Worm (Caenorhabditis elegans): ENCODE data around the gene dpy-30.

The dpy-30 gene

ce11 chrV:12190943-12191569 is at the start of gene dpy-30:
TSS of gene dpy-30 (plus strand) at chrV:12191519.
- TF ChIP-seq ztf-29 (GFP tag; IDR thresholded peaks at IDR 0.05) (no peak), klf-2 (GFP tag; conservative IDR thresholded peaks at IDR 0.05) (no peak), cog-1 (tag; optimal IDR thresholded peaks at IDR 0.05) (no peak), T22C8.4 (GFP tag; IDR thresholded peaks at IDR 0.05) (no peak), tab-1 (GFP tag; IDR thresholded peaks at IDR 0.05) (no peak), ztf-23 (GFP tag; IDR thresholded peaks at IDR 0.05) (no peak), flt-1 (GFP tag; IDR thresholded peaks at IDR 0.05) (no peak), ref-1 (GFP tag; conservative IDR thresholded peaks at IDR 0.05) (no peak), med-1 (GFP tag; optimal IDR thresholded peaks at IDR 0.05; ENCODE audit: insufficient read depth) (no peak)

ce11 chrV:12150607-12151006 is 40.7 kb upstream of the dpy-30 start, which contains the start of gene che-11:
TSS of gene che-11 (minus strand) at chrV:12150707.
- TF ChIP-seq cog-1 (tag; optimal IDR thresholded peaks at IDR 0.05) (no peak), ztf-29 (GFP tag; IDR thresholded peaks at IDR 0.05) (no peak), ztf-23 (GFP tag; IDR thresholded peaks at IDR 0.05) (no peak), ref-1 (GFP tag; conservative IDR thresholded peaks at IDR 0.05) (no peak), tab-1 (GFP tag; IDR thresholded peaks at IDR 0.05) (no peak), T22C8.4 (GFP tag; IDR thresholded peaks at IDR 0.05) (no peak), med-1 (GFP tag; optimal IDR thresholded peaks at IDR 0.05; ENCODE audit: insufficient read depth) (no peak), flt-1 (GFP tag; IDR thresholded peaks at IDR 0.05) (no peak), klf-2 (GFP tag; conservative IDR thresholded peaks at IDR 0.05) (no peak)

ce11 chrV:12152857-12153256 is 38.5 kb upstream of the dpy-30 start, which contains the start of gene C27A7.8:
TSS of gene C27A7.8 (plus strand) at chrV:12153157.
- TF ChIP-seq med-1 (GFP tag; optimal IDR thresholded peaks at IDR 0.05; ENCODE audit: insufficient read depth) (no peak), ztf-29 (GFP tag; IDR thresholded peaks at IDR 0.05) (no peak), klf-2 (GFP tag; conservative IDR thresholded peaks at IDR 0.05) (no peak)

ce11 chrV:12153784-12154183 is 37.5 kb upstream of the dpy-30 start:
- TF ChIP-seq ztf-29 (GFP tag; IDR thresholded peaks at IDR 0.05) (no peak), cog-1 (tag; optimal IDR thresholded peaks at IDR 0.05) (no peak), ztf-23 (GFP tag; IDR thresholded peaks at IDR 0.05) (no peak), flt-1 (GFP tag; IDR thresholded peaks at IDR 0.05) (no peak), T22C8.4 (GFP tag; IDR thresholded peaks at IDR 0.05) (no peak), med-1 (GFP tag; optimal IDR thresholded peaks at IDR 0.05; ENCODE audit: insufficient read depth) (no peak), klf-2 (GFP tag; conservative IDR thresholded peaks at IDR 0.05) (no peak), tab-1 (GFP tag; IDR thresholded peaks at IDR 0.05) (no peak), ref-1 (GFP tag; conservative IDR thresholded peaks at IDR 0.05) (no peak)

ce11 chrV:12154554-12154953 is 36.8 kb upstream of the dpy-30 start, which contains the start of gene C27A7.9:
TSS of gene C27A7.9 (minus strand) at chrV:12154654.
- TF ChIP-seq klf-2 (GFP tag; conservative IDR thresholded peaks at IDR 0.05) = no peak
- no peak for TF ChIP-seq ztf-23 (GFP tag; IDR thresholded peaks at IDR 0.05)
- no peak for TF ChIP-seq ztf-29 (GFP tag; IDR thresholded peaks at IDR 0.05)
- TF ChIP-seq med-1 (GFP tag; optimal IDR thresholded peaks at IDR 0.05; ENCODE audit: insufficient read depth) = no peak
- TF ChIP-seq tab-1 (GFP tag; IDR thresholded peaks at IDR 0.05) = no peak
- TF ChIP-seq cog-1 (tag; optimal IDR thresholded peaks at IDR 0.05) = no peak
- no peak for TF ChIP-seq ref-1 (GFP tag; conservative IDR thresholded peaks at IDR 0.05)
- no peak for TF ChIP-seq flt-1 (GFP tag; IDR thresholded peaks at IDR 0.05)
- TF ChIP-seq T22C8.4 (GFP tag; IDR thresholded peaks at IDR 0.05) = no peak

- TF ChIP-seq flt-1 (GFP tag; IDR thresholded peaks at IDR 0.05) = no peak
- no peak for TF ChIP-seq klf-2 (GFP tag; conservative IDR thresholded peaks at IDR 0.05)
- TF ChIP-seq tab-1 (GFP tag; IDR thresholded peaks at IDR 0.05) = no peak
- no peak for TF ChIP-seq ref-1 (GFP tag; conservative IDR thresholded peaks at IDR 0.05)
- no peak for TF ChIP-seq ztf-29 (GFP tag; IDR thresholded peaks at IDR 0.05)
- TF ChIP-seq ztf-23 (GFP tag; IDR thresholded peaks at IDR 0.05) = no peak
- TF ChIP-seq T22C8.4 (GFP tag; IDR thresholded peaks at IDR 0.05) = no peak
- TF ChIP-seq med-1 (GFP tag; optimal IDR thresholded peaks at IDR 0.05; ENCODE audit: insufficient read depth) = no peak
- no peak for TF ChIP-seq cog-1 (tag; optimal IDR thresholded peaks at IDR 0.05)
Measured at ce11 chrV:12158377-12158776, 32.9 kb upstream of the dpy-30 start.

- TF ChIP-seq flt-1 (GFP tag; IDR thresholded peaks at IDR 0.05) (no peak), med-1 (GFP tag; optimal IDR thresholded peaks at IDR 0.05; ENCODE audit: insufficient read depth) (no peak), ztf-29 (GFP tag; IDR thresholded peaks at IDR 0.05) (no peak), tab-1 (GFP tag; IDR thresholded peaks at IDR 0.05) (no peak), cog-1 (tag; optimal IDR thresholded peaks at IDR 0.05) (no peak), ref-1 (GFP tag; conservative IDR thresholded peaks at IDR 0.05) (no peak), T22C8.4 (GFP tag; IDR thresholded peaks at IDR 0.05) (no peak), ztf-23 (GFP tag; IDR thresholded peaks at IDR 0.05) (no peak), klf-2 (GFP tag; conservative IDR thresholded peaks at IDR 0.05) (no peak)
Measured at ce11 chrV:12159975-12160374, 31.3 kb upstream of the dpy-30 start.

ce11 chrV:12161157-12161556 is 30.2 kb upstream of the dpy-30 start:
- TF ChIP-seq ztf-29 (GFP tag; IDR thresholded peaks at IDR 0.05) (no peak), ztf-23 (GFP tag; IDR thresholded peaks at IDR 0.05) (no peak), ref-1 (GFP tag; conservative IDR thresholded peaks at IDR 0.05) (no peak), T22C8.4 (GFP tag; IDR thresholded peaks at IDR 0.05) (no peak)

ce11 chrV:12162220-12162619 is 29.1 kb upstream of the dpy-30 start, which contains the start of gene C27A7.5:
TSS of gene C27A7.5 (minus strand) at chrV:12162320.
- TF ChIP-seq flt-1 (GFP tag; IDR thresholded peaks at IDR 0.05) = no peak
- no peak for TF ChIP-seq cog-1 (tag; optimal IDR thresholded peaks at IDR 0.05)
- no peak for TF ChIP-seq tab-1 (GFP tag; IDR thresholded peaks at IDR 0.05)
- TF ChIP-seq ztf-23 (GFP tag; IDR thresholded peaks at IDR 0.05) = no peak
- TF ChIP-seq ztf-29 (GFP tag; IDR thresholded peaks at IDR 0.05) = no peak
- TF ChIP-seq klf-2 (GFP tag; conservative IDR thresholded peaks at IDR 0.05) = no peak
- no peak for TF ChIP-seq med-1 (GFP tag; optimal IDR thresholded peaks at IDR 0.05; ENCODE audit: insufficient read depth)
- TF ChIP-seq ref-1 (GFP tag; conservative IDR thresholded peaks at IDR 0.05) = no peak
- TF ChIP-seq T22C8.4 (GFP tag; IDR thresholded peaks at IDR 0.05) = no peak

ce11 chrV:12162906-12163305 is 28.4 kb upstream of the dpy-30 start, which contains the start of gene srj-4:
TSS of gene srj-4 (plus strand) at chrV:12163206.
- no peak for TF ChIP-seq ztf-23 (GFP tag; IDR thresholded peaks at IDR 0.05)
- TF ChIP-seq klf-2 (GFP tag; conservative IDR thresholded peaks at IDR 0.05) = no peak
- no peak for TF ChIP-seq med-1 (GFP tag; optimal IDR thresholded peaks at IDR 0.05; ENCODE audit: insufficient read depth)

All from whole organism, midembryonic.